Worm (Caenorhabditis elegans) whole organism, L4 larva: ENCODE data around the gene skih-2.

Experiments
- F26F4.8 ChIP-seq: fragments of 200-800 bp; sonication (Bioruptor generic); conservative IDR thresholded peaks from 2 replicates; pipeline ENCODE4 v1.3.6; 2022; ENCODE audit warnings: missing genetic modification characterization, missing compliant biosample characterization
- F37D6.2 ChIP-seq: sonication (generic microtip); optimal IDR thresholded peaks from 2 replicates; lab custom pipeline; 2016; ENCODE audit warnings: mild to moderate bottlenecking, missing genetic modification characterization, missing compliant biosample characterization
- T20F7.1 ChIP-seq: fragments of 200-800 bp; sonication (Bioruptor generic); optimal IDR thresholded peaks from 2 replicates; lab custom pipeline; 2018; ENCODE audit warnings: mild to moderate bottlenecking, missing genetic modification characterization, missing compliant biosample characterization
- Y105C5A.15 ChIP-seq: fragments of 200-800 bp; sonication (Bioruptor generic); IDR thresholded peaks from 2 replicates; pipeline ENCODE4 v1.3.6; 2022; ENCODE audit warnings: missing genetic modification characterization, missing compliant biosample characterization
- Y48G9A.11 ChIP-seq: fragments of 200-800 bp; sonication (Bioruptor generic); IDR thresholded peaks from 2 replicates; pipeline ENCODE4 v1.3.6; 2022; ENCODE audit warnings: missing genetic modification reagents, missing genetic modification characterization, missing compliant biosample characterization
- Y5F2A.4 ChIP-seq: fragments of 200-800 bp; sonication (Bioruptor generic); optimal IDR thresholded peaks from 2 replicates; lab custom pipeline; 2018; ENCODE audit warnings: mild to moderate bottlenecking, missing genetic modification characterization, missing compliant biosample characterization
- Y75B8A.6 ChIP-seq: fragments of 200-800 bp; sonication (Bioruptor generic); IDR thresholded peaks from 2 replicates; pipeline ENCODE4 v1.3.6; 2022; ENCODE audit warnings: missing genetic modification reagents, missing genetic modification characterization, missing compliant biosample characterization
- arid-1 ChIP-seq: fragments of 200-800 bp; sonication (Bioruptor generic); conservative IDR thresholded peaks from 2 replicates; pipeline ENCODE4 v1.3.6; 2022; ENCODE audit warnings: missing genetic modification reagents, missing genetic modification characterization, missing compliant biosample characterization
- attf-4 ChIP-seq: sonication (generic microtip); optimal IDR thresholded peaks from 3 replicates; lab custom pipeline; 2017; ENCODE audit warnings: missing biosample characterization, missing genetic modification characterization
- ceh-28 ChIP-seq: fragments of 150-350 bp; optimal IDR thresholded peaks from 2 replicates; lab custom pipeline; 2014; ENCODE audit warnings: missing biosample characterization, missing genetic modification reagents, missing genetic modification characterization
- ceh-32 ChIP-seq: sonication (generic microtip); optimal IDR thresholded peaks from 2 replicates; lab custom pipeline; 2016; ENCODE audit warnings: mild to moderate bottlenecking, missing genetic modification characterization, missing compliant biosample characterization; ENCODE audit not compliant: poor library complexity
- cey-2 ChIP-seq: sonication (generic microtip); optimal IDR thresholded peaks from 3 replicates; lab custom pipeline; 2017; ENCODE audit warnings: missing genetic modification characterization, mild to moderate bottlenecking, missing compliant biosample characterization, antibody characterized with exemption, borderline replicate concordance; ENCODE audit not compliant: insufficient read depth
- daf-12 ChIP-seq: fragments of 150-350 bp; optimal IDR thresholded peaks from 2 replicates; lab custom pipeline; 2014; ENCODE audit warnings: missing biosample characterization, missing genetic modification reagents, missing genetic modification characterization
- daf-16 ChIP-seq, 3 experiments: sonication (generic microtip); optimal IDR thresholded peaks; 2 replicates each; lab custom pipeline; 2016 to 2017; ENCODE audit warnings: missing genetic modification characterization in 3 of 3, missing genetic modification reagents in 3 of 3, mild to moderate bottlenecking in 2 of 3, missing compliant biosample characterization in 2 of 3, missing biosample characterization in 1 of 3, moderate library complexity in 1 of 3
- dmd-9 ChIP-seq: fragments of 200-800 bp; sonication (Bioruptor generic); IDR thresholded peaks from 2 replicates; pipeline ENCODE4 v1.3.6; 2022; ENCODE audit warnings: missing genetic modification reagents, missing genetic modification characterization, missing compliant biosample characterization
- egl-43 ChIP-seq: fragments of 200-800 bp; sonication (Bioruptor generic); IDR thresholded peaks from 2 replicates; pipeline ENCODE4 v1.3.6; 2022; ENCODE audit warnings: missing genetic modification reagents, missing genetic modification characterization, missing compliant biosample characterization
- hif-1 ChIP-seq, 2 experiments: sonication (generic microtip); optimal IDR thresholded peaks; 2 replicates each; lab custom pipeline; 2016 to 2017; ENCODE audit warnings: missing compliant biosample characterization in 2 of 2, missing genetic modification characterization in 2 of 2, missing genetic modification reagents in 2 of 2, missing genotype in 2 of 2, mild to moderate bottlenecking in 1 of 2
- hlh-11 ChIP-seq: fragments of 200-800 bp; sonication (Bioruptor generic); optimal IDR thresholded peaks from 2 replicates; lab custom pipeline; 2018; ENCODE audit warnings: mild to moderate bottlenecking, missing genetic modification characterization, missing compliant biosample characterization
- lim-7 ChIP-seq: fragments of 200-800 bp; sonication (Bioruptor generic); IDR thresholded peaks from 2 replicates; pipeline ENCODE4 v1.3.6; 2022; ENCODE audit warnings: missing genetic modification characterization, missing compliant biosample characterization
- lin-29 ChIP-seq: fragments of 200-800 bp; sonication (Bioruptor generic); IDR thresholded peaks from 2 replicates; pipeline ENCODE4 v1.3.6; 2022; ENCODE audit warnings: missing genetic modification reagents, missing genetic modification characterization, missing compliant biosample characterization
- lsy-2 ChIP-seq, 2 experiments: fragments of 150-350 bp in 1 of 2; sonication (generic microtip) in 1 of 2; optimal IDR thresholded peaks; 2 replicates each; lab custom pipeline; 2014 to 2017; ENCODE audit warnings: missing biosample characterization in 2 of 2, missing genetic modification characterization in 2 of 2
- madf-9 ChIP-seq: fragments of 200-800 bp; sonication (Bioruptor generic); conservative IDR thresholded peaks from 2 replicates; pipeline ENCODE4 v1.3.6; 2022; ENCODE audit warnings: missing genetic modification reagents, missing genetic modification characterization, missing compliant biosample characterization
- nhr-10 ChIP-seq: fragments of 150-350 bp; optimal IDR thresholded peaks from 2 replicates; lab custom pipeline; 2014; ENCODE audit warnings: missing biosample characterization, missing genetic modification characterization
- nhr-76 ChIP-seq: fragments of 150-350 bp; optimal IDR thresholded peaks from 2 replicates; lab custom pipeline; 2014; ENCODE audit warnings: missing biosample characterization, missing genetic modification characterization
- pqm-1 ChIP-seq: sonication (generic microtip); optimal IDR thresholded peaks from 2 replicates; lab custom pipeline; 2017; ENCODE audit warnings: missing biosample characterization, missing genetic modification characterization
- saeg-2 ChIP-seq: fragments of 200-800 bp; sonication (Bioruptor generic); IDR thresholded peaks from 2 replicates; pipeline ENCODE4 v1.3.6; 2022; ENCODE audit warnings: missing genetic modification reagents, missing genetic modification characterization, missing compliant biosample characterization
- set-16 ChIP-seq: fragments of 200-800 bp; sonication (Bioruptor generic); IDR thresholded peaks from 2 replicates; pipeline ENCODE4 v1.3.6; 2022; ENCODE audit warnings: missing genetic modification reagents, missing genetic modification characterization, missing compliant biosample characterization
- spr-1 ChIP-seq: sonication (generic microtip); optimal IDR thresholded peaks from 2 replicates; lab custom pipeline; 2016; ENCODE audit warnings: mild to moderate bottlenecking, missing genetic modification characterization, missing compliant biosample characterization
- unc-130 ChIP-seq: sonication (generic microtip); optimal IDR thresholded peaks from 2 replicates; lab custom pipeline; 2016; ENCODE audit warnings: missing genetic modification reagents, missing genetic modification characterization, missing compliant biosample characterization
- unc-39 ChIP-seq: sonication (generic microtip); optimal IDR thresholded peaks from 2 replicates; lab custom pipeline; 2017; ENCODE audit warnings: missing biosample characterization, missing genetic modification characterization
- unc-62 ChIP-seq, 3 experiments: fragments of 150-350 bp in 1 of 3; sonication (generic microtip); optimal IDR thresholded peaks in 2 of 3; peaks in 1 of 3; 1 replicate in 1 of 3; 2 replicates in 2 of 3; lab custom pipeline; 2014 to 2017; ENCODE audit warnings: missing biosample characterization in 3 of 3, missing genetic modification characterization in 3 of 3, missing genetic modification reagents in 3 of 3, missing genotype in 1 of 3

skih-2 gene

ce11 chrIV:11092502-11093080 is 49.6 kb downstream of the skih-2 start, which contains the start of gene bcc-1 (continued):
- TF ChIP-seq cey-2, result peak; percentile 42
- TF ChIP-seq set-16, result no peak
- no peak for TF ChIP-seq F26F4.8 (GFP tag; lab: Robert Waterston, UW)
- no peak for TF ChIP-seq dmd-9 (GFP tag; lab: Robert Waterston, UW)
- peak; percentile 55 for TF ChIP-seq hlh-11 (tag; lab: Kevin White, UChicago)
- no peak for TF ChIP-seq arid-1 (GFP tag; lab: Robert Waterston, UW)
- TF ChIP-seq spr-1 (tag; lab: Kevin White, UChicago), result no peak
- TF ChIP-seq saeg-2 (GFP tag; lab: Robert Waterston, UW), result no peak
- peak in 1 of 2 experiments; percentile 98 for TF ChIP-seq unc-62 (GFP tag; optimal IDR thresholded peaks at IDR 0.05 in 1 of 2; lab: Kevin White, UChicago)
- no peak for TF ChIP-seq unc-62 (tag; optimal IDR thresholded peaks at IDR 0.05; lab: Kevin White, UChicago)
- TF ChIP-seq Y75B8A.6 (GFP tag; lab: Robert Waterston, UW), result no peak
- no peak for TF ChIP-seq lim-7 (GFP tag; lab: Robert Waterston, UW)
- no peak for TF ChIP-seq unc-130 (GFP tag; lab: Kevin White, UChicago)
- TF ChIP-seq lin-29 (GFP tag; lab: Robert Waterston, UW), result no peak

- TF ChIP-seq T20F7.1 (GFP tag; lab: Kevin White, UChicago) (no peak), madf-9 (GFP tag; lab: Robert Waterston, UW) (no peak), Y48G9A.11 (GFP tag; lab: Robert Waterston, UW) (no peak), Y5F2A.4 (GFP tag; lab: Kevin White, UChicago) (no peak), unc-39 (tag; lab: Kevin White, UChicago) (no peak), F26F4.8 (GFP tag; lab: Robert Waterston, UW) (no peak), daf-12 (no peak), attf-4 (tag; lab: Kevin White, UChicago) (no peak), ceh-28 (no peak), F37D6.2 (tag; lab: Kevin White, UChicago) (no peak), daf-16 (GFP tag; optimal IDR thresholded peaks at IDR 0.05; lab: Kevin White, UChicago) (no peak), daf-16 (tag; optimal IDR thresholded peaks at IDR 0.05; lab: Kevin White, UChicago) (no peak), ceh-32 (tag; lab: Kevin White, UChicago) (no peak), pqm-1 (no peak), hif-1 (tag; optimal IDR thresholded peaks at IDR 0.05; lab: Kevin White, UChicago) (no peak), unc-62 (GFP tag; optimal IDR thresholded peaks at IDR 0.05 in 1 of 2; lab: Kevin White, UChicago) (no peak), unc-62 (tag; optimal IDR thresholded peaks at IDR 0.05; lab: Kevin White, UChicago) (no peak), nhr-76 (no peak), Y105C5A.15 (GFP tag; lab: Robert Waterston, UW) (no peak), lsy-2 (tag; optimal IDR thresholded peaks at IDR 0.05; lab: Kevin White, UChicago) (no peak), nhr-10 (no peak), egl-43 (GFP tag; lab: Robert Waterston, UW) (no peak)
These were observed 52.6 kb downstream of the skih-2 start, which contains the start of gene M7.7 for ce11 chrIV:11089527-11089926. Gene M7.7, plus strand, starts transcription at chrIV:11089827.
